Worm (Caenorhabditis elegans): Measurements from ENCODE around the gene Y73F8A.15.

- TF ChIP-seq lin-39 (tag; optimal IDR thresholded peaks at IDR 0.05), result no peak
- TF ChIP-seq lin-13 (GFP tag; optimal IDR thresholded peaks at IDR 0.05), result no peak
- TF ChIP-seq nhr-12 (tag; optimal IDR thresholded peaks at IDR 0.05), result no peak
- TF ChIP-seq ztf-11 (tag; optimal IDR thresholded peaks at IDR 0.05), result no peak
- no peak for TF ChIP-seq crh-2 (tag; optimal IDR thresholded peaks at IDR 0.05)
- TF ChIP-seq unc-62 (GFP tag; optimal IDR thresholded peaks at IDR 0.05), result no peak
- TF ChIP-seq ztf-4 (tag; optimal IDR thresholded peaks at IDR 0.05), result no peak
- TF ChIP-seq ceh-82 (tag; optimal IDR thresholded peaks at IDR 0.05), result no peak
- TF ChIP-seq nhr-6 (tag; optimal IDR thresholded peaks at IDR 0.05), result no peak
Observed at ce11 chrIV:15361244-15361643, 39.9 kb downstream of the Y73F8A.15 start, which contains the start of gene cpna-4.
